Worm (Caenorhabditis elegans): ENCODE measurements around the gene F44E5.17.

DNA sequence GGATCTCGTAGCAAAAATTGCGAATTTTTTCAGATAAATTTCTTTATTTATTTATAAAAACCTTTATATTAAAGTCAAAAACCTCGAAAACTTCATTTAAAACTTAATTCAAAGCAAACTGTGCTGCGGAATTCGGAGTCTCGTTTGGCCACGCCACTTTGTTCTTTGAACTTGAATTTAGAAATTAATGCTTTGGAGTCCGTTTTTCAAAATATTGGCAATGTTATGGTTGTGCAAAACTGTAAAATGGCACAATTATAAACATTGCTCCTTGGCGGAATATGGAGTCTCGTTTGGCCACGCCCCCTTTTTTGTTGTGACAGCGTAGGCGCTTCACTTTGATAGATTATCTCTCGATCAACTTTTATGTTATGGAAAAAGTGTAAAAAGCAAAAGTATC is 28.9 kb downstream of the F44E5.17 start:
- TF ChIP-seq elt-3 (tag; optimal IDR thresholded peaks at IDR 0.05) = no peak
- TF ChIP-seq ztf-11 (tag; optimal IDR thresholded peaks at IDR 0.05) = no peak
- no peak for TF ChIP-seq unc-62 (GFP tag; optimal IDR thresholded peaks at IDR 0.05)
- no peak for TF ChIP-seq nhr-25 (tag; optimal IDR thresholded peaks at IDR 0.05)
- TF ChIP-seq ama-1 (optimal IDR thresholded peaks at IDR 0.05) = no peak
- TF ChIP-seq snpc-4 (tag; optimal IDR thresholded peaks at IDR 0.05) = no peak
- no peak for TF ChIP-seq lin-11 (tag; optimal IDR thresholded peaks at IDR 0.05)
- no peak for TF ChIP-seq egl-27 (tag; optimal IDR thresholded peaks at IDR 0.05)
- no peak for TF ChIP-seq sma-3 (GFP tag; optimal IDR thresholded peaks at IDR 0.05)
- no peak for TF ChIP-seq lin-39 (tag; optimal IDR thresholded peaks at IDR 0.05)
- TF ChIP-seq alr-1 (tag; optimal IDR thresholded peaks at IDR 0.05) = no peak
- no peak for TF ChIP-seq unc-39 (tag; optimal IDR thresholded peaks at IDR 0.05)

Measured in whole organism, L2 larva.